Worm (Caenorhabditis elegans): ENCODE data around the gene ugt-16.

Gene ugt-16

DNA sequence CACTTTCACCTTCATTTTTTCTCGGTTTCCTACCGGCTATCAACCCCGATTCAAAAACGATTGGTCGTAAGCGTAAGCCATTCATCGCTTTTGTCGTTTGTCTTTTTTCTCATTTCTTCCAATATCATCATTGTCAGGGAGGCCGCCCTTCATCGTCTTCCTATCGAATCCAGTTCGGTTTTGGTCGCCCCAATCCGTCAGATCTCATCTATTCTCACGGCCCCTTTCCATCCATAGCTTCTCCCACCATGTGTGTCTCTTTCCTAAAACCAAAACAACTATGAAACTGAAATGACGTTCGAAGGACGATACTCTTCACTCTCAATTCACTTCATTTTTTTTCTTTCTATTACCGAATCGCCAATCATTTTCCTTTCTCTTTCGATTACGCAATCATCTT lies 51.0 kb downstream of the ugt-16 start:
- TF ChIP-seq tbx-11 (GFP tag; IDR thresholded peaks at IDR 0.05) (no peak), ceh-13 (GFP tag; optimal IDR thresholded peaks at IDR 0.05) (no peak), pes-1 (GFP tag; IDR thresholded peaks at IDR 0.05) (no peak), F13C5.2 (tag; optimal IDR thresholded peaks at IDR 0.05) (no peak), hnd-1 (tag; optimal IDR thresholded peaks at IDR 0.05) (no peak)

DNA sequence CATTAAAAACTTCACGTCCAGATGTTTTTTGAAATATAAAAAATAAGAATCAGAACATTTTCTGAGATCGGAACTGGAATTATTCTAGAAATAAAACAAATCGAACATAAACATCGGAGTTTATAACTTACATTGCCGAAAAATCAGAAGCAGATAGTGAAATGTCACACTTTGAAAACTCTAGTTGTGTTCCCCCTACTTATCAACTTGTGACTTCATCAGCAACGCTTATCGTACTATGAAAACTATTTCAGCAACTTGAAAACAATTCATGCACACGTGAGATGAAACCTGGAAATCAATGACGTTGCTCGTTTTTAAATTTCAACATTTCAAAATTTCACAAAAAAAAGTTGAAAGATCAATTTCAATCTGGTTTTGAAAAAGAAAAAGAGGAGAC lies 51.9 kb downstream of the ugt-16 start:
- TF ChIP-seq tbx-11 (GFP tag; IDR thresholded peaks at IDR 0.05) (no peak), ceh-13 (GFP tag; optimal IDR thresholded peaks at IDR 0.05) (no peak), tbx-37 (GFP tag; conservative IDR thresholded peaks at IDR 0.05) (no peak), B0310.2 (tag; optimal IDR thresholded peaks at IDR 0.05) (no peak), ama-1 (optimal IDR thresholded peaks at IDR 0.05) (no peak), scrt-1 (GFP tag; IDR thresholded peaks at IDR 0.05) (no peak), F13C5.2 (tag; optimal IDR thresholded peaks at IDR 0.05) (no peak), aly-1 (tag; optimal IDR thresholded peaks at IDR 0.05) (no peak), hmbx-1 (tag; optimal IDR thresholded peaks at IDR 0.05) (no peak), pes-1 (GFP tag; IDR thresholded peaks at IDR 0.05) (no peak), hmg-4 (GFP tag; optimal IDR thresholded peaks at IDR 0.05) (no peak), ets-7 (tag; optimal IDR thresholded peaks at IDR 0.05) (no peak)
